Worm (Caenorhabditis elegans) whole organism, L3 larva: ENCODE results near the gene elc-1.

ENCODE experiments used
- ceh-16 ChIP-seq: sonication (generic microtip); optimal IDR thresholded peaks from 2 replicates; lab custom pipeline; 2017; ENCODE audit warnings: missing biosample characterization, missing genetic modification characterization
- ceh-82 ChIP-seq: fragments of 150-350 bp; optimal IDR thresholded peaks from 2 replicates; lab custom pipeline; 2014; ENCODE audit warnings: missing biosample characterization, missing genetic modification characterization
- daf-12 ChIP-seq: fragments of 150-350 bp; optimal IDR thresholded peaks from 2 replicates; lab custom pipeline; 2014; ENCODE audit warnings: missing biosample characterization, missing genetic modification reagents, missing genetic modification characterization
- egl-27 ChIP-seq: sonication (generic microtip); optimal IDR thresholded peaks from 4 replicates; lab custom pipeline; 2017; ENCODE audit warnings: missing biosample characterization, missing genetic modification reagents, missing genetic modification characterization
- egl-5 ChIP-seq: fragments of 150-350 bp; optimal IDR thresholded peaks from 2 replicates; lab custom pipeline; 2017; ENCODE audit warnings: missing biosample characterization, missing genetic modification reagents, missing genetic modification characterization, inconsistent platforms
- elt-1 ChIP-seq: fragments of 150-350 bp; optimal IDR thresholded peaks from 2 replicates; lab custom pipeline; 2014; ENCODE audit warnings: missing biosample characterization, missing genetic modification characterization
- elt-2 ChIP-seq: sonication (generic microtip); optimal IDR thresholded peaks from 2 replicates; lab custom pipeline; 2016; ENCODE audit warnings: missing genetic modification reagents, mild to moderate bottlenecking, missing genetic modification characterization, missing compliant biosample characterization
- elt-3 ChIP-seq, 3 experiments: fragments of 150-350 bp in 1 of 3; sonication (generic microtip) in 2 of 3; optimal IDR thresholded peaks; 2 replicates in 2 of 3; 4 replicates in 1 of 3; lab custom pipeline; 2014 to 2017; ENCODE audit warnings: missing biosample characterization in 3 of 3, missing genetic modification characterization in 3 of 3
- fos-1 ChIP-seq: fragments of 150-350 bp; optimal IDR thresholded peaks from 2 replicates; lab custom pipeline; 2014; ENCODE audit warnings: missing biosample characterization, missing genetic modification characterization
- hmg-11 ChIP-seq: sonication (generic microtip); optimal IDR thresholded peaks from 2 replicates; lab custom pipeline; 2016; ENCODE audit warnings: missing genetic modification characterization, missing compliant biosample characterization
- jun-1 ChIP-seq: fragments of 150-350 bp; optimal IDR thresholded peaks from 2 replicates; lab custom pipeline; 2014; ENCODE audit warnings: missing biosample characterization, missing genetic modification reagents, missing genetic modification characterization
- lin-39 ChIP-seq: fragments of 150-350 bp; optimal IDR thresholded peaks from 2 replicates; lab custom pipeline; 2018; ENCODE audit warnings: missing biosample characterization, missing genetic modification reagents, missing genetic modification characterization
- mdl-1 ChIP-seq: fragments of 150-350 bp; optimal IDR thresholded peaks from 2 replicates; lab custom pipeline; 2014; ENCODE audit warnings: missing biosample characterization, missing genetic modification characterization
- nfya-1 ChIP-seq: sonication (generic microtip); optimal IDR thresholded peaks from 2 replicates; lab custom pipeline; 2017; ENCODE audit warnings: missing genetic modification characterization, mild to moderate bottlenecking, missing compliant biosample characterization, antibody characterized with exemption, moderate library complexity; ENCODE audit not compliant: insufficient read depth
- nhr-11 ChIP-seq: fragments of 150-350 bp; optimal IDR thresholded peaks from 2 replicates; lab custom pipeline; 2014; ENCODE audit warnings: missing biosample characterization, missing genetic modification characterization
- nhr-12 ChIP-seq: fragments of 150-350 bp; optimal IDR thresholded peaks from 2 replicates; lab custom pipeline; 2014; ENCODE audit warnings: missing biosample characterization, missing genetic modification characterization
- nhr-23 ChIP-seq: fragments of 150-350 bp; optimal IDR thresholded peaks from 2 replicates; lab custom pipeline; 2014; ENCODE audit warnings: missing biosample characterization, missing genetic modification reagents, missing genetic modification characterization
- nhr-43 ChIP-seq: sonication (generic microtip); optimal IDR thresholded peaks from 2 replicates; lab custom pipeline; 2016; ENCODE audit warnings: mild to moderate bottlenecking, missing genetic modification characterization, missing compliant biosample characterization; ENCODE audit not compliant: poor library complexity, severe bottlenecking
- nhr-67 ChIP-seq: fragments of 150-350 bp; optimal IDR thresholded peaks from 2 replicates; lab custom pipeline; 2014; ENCODE audit warnings: missing biosample characterization, missing genetic modification characterization
- nhr-77 ChIP-seq: fragments of 150-350 bp; optimal IDR thresholded peaks from 2 replicates; lab custom pipeline; 2014; ENCODE audit warnings: missing biosample characterization, missing genetic modification characterization
- pha-4 ChIP-seq: fragments of 150-350 bp; optimal IDR thresholded peaks from 2 replicates; lab custom pipeline; 2014; ENCODE audit warnings: missing biosample characterization, missing genetic modification reagents, missing genetic modification characterization
- pqm-1 ChIP-seq: fragments of 150-350 bp; optimal IDR thresholded peaks from 2 replicates; lab custom pipeline; 2017; ENCODE audit warnings: missing biosample characterization, missing genetic modification characterization, inconsistent platforms
- skn-1 ChIP-seq: fragments of 150-350 bp; optimal IDR thresholded peaks from 2 replicates; lab custom pipeline; 2014; ENCODE audit warnings: missing biosample characterization, missing genetic modification characterization
- snpc-4 ChIP-seq: fragments of 150-350 bp; optimal IDR thresholded peaks from 2 replicates; lab custom pipeline; 2014; ENCODE audit warnings: missing biosample characterization, missing genetic modification characterization
- tbx-2 ChIP-seq: sonication (generic microtip); optimal IDR thresholded peaks from 2 replicates; lab custom pipeline; 2016; ENCODE audit warnings: mild to moderate bottlenecking, missing genetic modification characterization, missing compliant biosample characterization
- unc-39 ChIP-seq: sonication (generic microtip); optimal IDR thresholded peaks from 4 replicates; lab custom pipeline; 2017; ENCODE audit warnings: missing biosample characterization, missing genetic modification characterization
- ztf-11 ChIP-seq: fragments of 150-350 bp; optimal IDR thresholded peaks from 2 replicates; lab custom pipeline; 2014; ENCODE audit warnings: missing biosample characterization, missing genetic modification characterization

The elc-1 gene

ce11 chrIII:1391752-1392151, 25.2 kb downstream of the elc-1 start, which contains the start of gene pals-17:
Gene pals-17 (minus strand): TSS chrIII:1391852.
- no peak for TF ChIP-seq skn-1 (tag; lab: Kevin White, UChicago)
- TF ChIP-seq lin-39, result no peak
- TF ChIP-seq pha-4, result no peak
- no peak for TF ChIP-seq ceh-16 (tag; lab: Kevin White, UChicago)
- TF ChIP-seq daf-12 (tag; lab: Kevin White, UChicago), result no peak
- TF ChIP-seq ztf-11, result no peak
- no peak for TF ChIP-seq unc-39 (tag; lab: Kevin White, UChicago)
- no peak for TF ChIP-seq pqm-1 (tag; lab: Kevin White, UChicago)
- TF ChIP-seq ceh-82 (tag; lab: Kevin White, UChicago), result no peak
- no peak for TF ChIP-seq elt-3 (tag; optimal IDR thresholded peaks at IDR 0.05; lab: Kevin White, UChicago)

- TF ChIP-seq elt-2 (peak; percentile 95), mdl-1 (no peak), elt-3 (tag; optimal IDR thresholded peaks at IDR 0.05; lab: Kevin White, UChicago) (no peak), nhr-11 (no peak), fos-1 (peak; percentile 27), pqm-1 (tag; lab: Kevin White, UChicago) (peak; percentile 86), jun-1 (tag; lab: Kevin White, UChicago) (peak; percentile 72), ceh-16 (tag; lab: Kevin White, UChicago) (no peak)
Observed at ce11 chrIII:1389988-1390387, 27.0 kb downstream of the elc-1 start.

ce11 chrIII:1388274-1389058, 28.5 kb downstream of the elc-1 start, which contains the start of gene pals-20:
Gene pals-20 (minus strand): TSS chrIII:1388324.
- TF ChIP-seq egl-27, result no peak
- peak; percentile 49 for TF ChIP-seq elt-2
- peak; percentile 16 for TF ChIP-seq pqm-1 (tag; lab: Kevin White, UChicago)
- no peak for TF ChIP-seq nhr-23 (tag; lab: Kevin White, UChicago)

ce11 chrIII:1384694-1385093, 32.3 kb downstream of the elc-1 start:
- TF ChIP-seq elt-2 (peak; percentile 31), skn-1 (tag; lab: Kevin White, UChicago) (no peak), snpc-4 (no peak)
- TF ChIP-seq, all 47 proteins: peak for 1

- TF ChIP-seq nhr-11 (no peak), nfya-1 (tag; lab: Kevin White, UChicago) (no peak), snpc-4 (no peak), elt-2 (peak; percentile 81), elt-3 (tag; optimal IDR thresholded peaks at IDR 0.05; lab: Kevin White, UChicago) (no peak), pqm-1 (tag; lab: Kevin White, UChicago) (peak; percentile 32), jun-1 (tag; lab: Kevin White, UChicago) (peak; percentile 21), egl-5 (no peak)
Observed at ce11 chrIII:1384092-1384491, 32.9 kb downstream of the elc-1 start, which contains the start of the genes fbxa-138 and Y82E9BR.5. Gene fbxa-138 (minus strand): TSS chrIII:1384252. Gene Y82E9BR.5 (plus strand): TSS chrIII:1384370.

- TF ChIP-seq hmg-11 (tag; lab: Kevin White, UChicago) (no peak), nhr-77 (tag; lab: Kevin White, UChicago) (no peak), nhr-43 (tag; lab: Kevin White, UChicago) (no peak), tbx-2 (tag; lab: Kevin White, UChicago) (no peak), nhr-67 (no peak), elt-1 (tag; lab: Kevin White, UChicago) (no peak), nhr-12 (tag; lab: Kevin White, UChicago) (no peak), daf-12 (tag; lab: Kevin White, UChicago) (no peak)
- TF ChIP-seq, all 47 proteins: peak for 0
Observed at ce11 chrIII:1383483-1383882, 33.5 kb downstream of the elc-1 start.
